Worm (Caenorhabditis elegans) whole organism, L4/young adult: ENCODE results near the gene fcho-1.

Source experiments
- W03F9.2 ChIP-seq: fragments of 150-350 bp; optimal IDR thresholded peaks from 2 replicates; lab custom pipeline; 2014; ENCODE audit warnings: missing biosample characterization, missing genetic modification characterization
- dao-5 ChIP-seq: sonication (generic microtip); optimal IDR thresholded peaks from 2 replicates; lab custom pipeline; 2016; ENCODE audit warnings: missing genotype, missing genetic modification characterization, moderate library complexity, missing compliant biosample characterization
- him-1 ChIP-seq: sonication (generic microtip); optimal IDR thresholded peaks from 2 replicates; lab custom pipeline; 2016; ENCODE audit warnings: missing genotype, missing genetic modification reagents, missing genetic modification characterization, missing compliant biosample characterization

DNA sequence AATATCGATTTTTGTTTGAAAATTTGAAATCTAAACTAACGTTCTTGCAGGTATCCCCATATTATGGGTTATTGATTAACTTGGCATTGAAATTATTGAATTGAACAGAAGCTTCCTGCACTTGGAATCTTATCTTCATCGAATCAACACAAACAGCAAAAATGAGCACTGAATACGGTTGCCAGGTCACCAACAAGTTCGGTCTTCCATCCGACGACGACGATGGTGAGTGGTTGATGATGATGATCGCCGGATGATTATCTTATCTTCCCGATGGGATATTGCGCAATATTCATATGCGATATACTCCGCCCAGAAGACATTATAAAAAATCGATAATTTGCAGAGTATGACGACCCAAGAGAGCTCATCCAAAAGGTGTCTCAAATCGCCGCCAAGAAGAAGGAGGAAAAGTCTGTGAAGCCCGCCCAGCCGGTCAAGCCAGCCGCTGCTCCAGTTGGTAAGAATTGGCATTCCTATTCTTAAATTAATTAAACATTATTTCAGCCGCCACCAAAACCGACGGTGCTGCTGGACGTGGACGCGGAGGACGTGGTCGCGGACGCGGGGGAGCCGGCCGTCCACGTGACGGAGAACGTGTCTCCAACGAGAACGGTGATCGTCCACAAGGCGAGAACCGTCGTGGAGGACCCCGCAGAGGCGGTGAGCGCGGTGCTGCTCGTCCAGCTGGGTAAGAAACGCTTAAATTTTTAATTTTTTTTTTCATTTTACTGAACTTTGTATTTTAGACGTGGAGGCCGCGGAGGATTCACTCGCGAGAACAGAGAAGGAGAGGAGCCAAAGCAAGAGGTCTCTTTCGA, 10.9 kb downstream of the fcho-1 start, which contains the start of gene vig-1:
- no peak for TF ChIP-seq W03F9.2 (tag; lab: Kevin White, UChicago)
- no peak for TF ChIP-seq dao-5
- no peak for TF ChIP-seq him-1 (tag; lab: Kevin White, UChicago)
